Worm (Caenorhabditis elegans) whole organism, late embryonic: ENCODE results near the gene col-77.

Source experiments
- C38D4.7 ChIP-seq: fragments of 200-800 bp; sonication (Bioruptor generic); optimal IDR thresholded peaks from 2 replicates; lab custom pipeline; 2018; ENCODE audit warnings: mild to moderate bottlenecking, missing genetic modification characterization, moderate library complexity, missing compliant biosample characterization
- T23F11.4 ChIP-seq: fragments of 200-800 bp; sonication (Bioruptor generic); optimal IDR thresholded peaks from 2 replicates; lab custom pipeline; 2018; ENCODE audit warnings: mild to moderate bottlenecking, missing genetic modification characterization, missing compliant biosample characterization
- Y22D7AL.16 ChIP-seq: sonication (generic microtip); optimal IDR thresholded peaks from 2 replicates; lab custom pipeline; 2016; ENCODE audit warnings: missing genetic modification characterization, missing compliant biosample characterization
- ama-1 ChIP-seq: fragments of 150-350 bp; optimal IDR thresholded peaks from 2 replicates; lab custom pipeline; 2014
- ceh-19 ChIP-seq: fragments of 200-800 bp; sonication (Bioruptor generic); optimal IDR thresholded peaks from 2 replicates; lab custom pipeline; 2018; ENCODE audit warnings: mild to moderate bottlenecking, missing genetic modification characterization, missing compliant biosample characterization
- ceh-31 ChIP-seq: sonication (generic microtip); optimal IDR thresholded peaks from 2 replicates; lab custom pipeline; 2016; ENCODE audit warnings: missing genetic modification characterization, missing compliant biosample characterization
- fkh-10 ChIP-seq: fragments of 150-350 bp; optimal IDR thresholded peaks from 2 replicates; lab custom pipeline; 2014; ENCODE audit warnings: missing biosample characterization, missing genetic modification reagents, missing genetic modification characterization
- hlh-8 ChIP-seq: sonication (generic microtip); optimal IDR thresholded peaks from 2 replicates; lab custom pipeline; 2016; ENCODE audit warnings: missing genotype, missing genetic modification characterization, missing compliant biosample characterization
- lim-6 ChIP-seq: sonication (generic microtip); optimal IDR thresholded peaks from 2 replicates; lab custom pipeline; 2016; ENCODE audit warnings: missing genetic modification characterization, missing compliant biosample characterization
- lin-11 ChIP-seq: fragments of 200-800 bp; sonication (Bioruptor generic); optimal IDR thresholded peaks from 2 replicates; lab custom pipeline; 2018; ENCODE audit warnings: mild to moderate bottlenecking, missing genetic modification characterization, missing compliant biosample characterization
- mec-3 ChIP-seq: sonication (generic microtip); optimal IDR thresholded peaks from 2 replicates; lab custom pipeline; 2016; ENCODE audit warnings: borderline replicate concordance, missing genetic modification characterization, missing compliant biosample characterization
- nfya-1 ChIP-seq: sonication (generic microtip); optimal IDR thresholded peaks from 2 replicates; lab custom pipeline; 2017; ENCODE audit warnings: missing genetic modification characterization, mild to moderate bottlenecking, missing compliant biosample characterization, antibody characterized with exemption, moderate library complexity
- pha-4 ChIP-seq: fragments of 150-350 bp; optimal IDR thresholded peaks from 2 replicates; lab custom pipeline; 2018; ENCODE audit warnings: missing biosample characterization, missing genetic modification reagents, missing genetic modification characterization
- pqm-1 ChIP-seq: sonication (generic microtip); optimal IDR thresholded peaks from 2 replicates; lab custom pipeline; 2016; ENCODE audit warnings: missing genetic modification characterization, missing compliant biosample characterization

ce11 chrII:8333643-8334042 is 25.5 kb downstream of the col-77 start, which contains the start of gene C26D10.7:
- TF ChIP-seq C38D4.7 (no peak), pqm-1 (tag; lab: Kevin White, UChicago) (no peak), pha-4 (tag; lab: Kevin White, UChicago) (no peak), T23F11.4 (GFP tag; lab: Kevin White, UChicago) (no peak), fkh-10 (GFP tag; lab: Kevin White, UChicago) (no peak), ceh-31 (tag; lab: Kevin White, UChicago) (no peak), nfya-1 (tag; lab: Kevin White, UChicago) (no peak), hlh-8 (tag; lab: Kevin White, UChicago) (no peak), ceh-19 (GFP tag; lab: Kevin White, UChicago) (no peak), lim-6 (tag; lab: Kevin White, UChicago) (no peak), ama-1 (no peak), Y22D7AL.16 (tag; lab: Kevin White, UChicago) (no peak), mec-3 (tag; lab: Kevin White, UChicago) (no peak), lin-11 (no peak)
